Worm (Caenorhabditis elegans) whole organism, young adult: ENCODE measurements around the gene lips-13.
A peak's percentile ranks its signal among the peaks of the same experiment; 100 is the strongest.

Experiments
- K11D2.4 ChIP-seq: fragments of 200-800 bp; sonication (Bioruptor generic); IDR thresholded peaks from 2 replicates; pipeline ENCODE4 v1.3.6; 2022; ENCODE audit warnings: missing genetic modification reagents, missing genetic modification characterization, missing compliant biosample characterization
- T07F8.4 ChIP-seq: sonication (generic microtip); optimal IDR thresholded peaks from 2 replicates; lab custom pipeline; 2016; ENCODE audit warnings: mild to moderate bottlenecking, missing genetic modification characterization, moderate library complexity, missing compliant biosample characterization
- Y53G8AR.9 ChIP-seq: fragments of 200-800 bp; sonication (Bioruptor generic); conservative IDR thresholded peaks from 2 replicates; pipeline ENCODE4 v1.3.6; 2022; ENCODE audit warnings: missing genetic modification reagents, missing genetic modification characterization, missing compliant biosample characterization
- Y79H2A.3 ChIP-seq: fragments of 200-800 bp; sonication (Bioruptor generic); conservative IDR thresholded peaks from 2 replicates; pipeline ENCODE4 v1.3.6; 2022; ENCODE audit warnings: missing genetic modification reagents, missing genetic modification characterization, missing compliant biosample characterization
- Y95B8A.8 ChIP-seq: fragments of 200-800 bp; sonication (Bioruptor generic); IDR thresholded peaks from 2 replicates; pipeline ENCODE4 v1.3.6; 2022; ENCODE audit warnings: missing genetic modification reagents, missing genetic modification characterization, missing compliant biosample characterization
- akir-1 ChIP-seq: fragments of 200-800 bp; sonication (Bioruptor generic); optimal IDR thresholded peaks from 2 replicates; lab custom pipeline; 2018; ENCODE audit warnings: mild to moderate bottlenecking, missing genetic modification characterization, moderate library complexity, missing compliant biosample characterization
- atf-7 ChIP-seq: sonication (generic microtip); optimal IDR thresholded peaks from 2 replicates; lab custom pipeline; 2017; ENCODE audit warnings: mild to moderate bottlenecking, missing genetic modification characterization, missing compliant biosample characterization
- athp-1 ChIP-seq: sonication (generic microtip); optimal IDR thresholded peaks from 2 replicates; lab custom pipeline; 2017; ENCODE audit warnings: mild to moderate bottlenecking, missing genetic modification characterization, missing compliant biosample characterization
- attf-3 ChIP-seq: fragments of 200-800 bp; sonication (Bioruptor generic); conservative IDR thresholded peaks from 2 replicates; pipeline ENCODE4 v1.3.6; 2022; ENCODE audit warnings: missing genetic modification reagents, missing genetic modification characterization, missing compliant biosample characterization
- bed-1 ChIP-seq: fragments of 200-800 bp; sonication (Bioruptor generic); IDR thresholded peaks from 2 replicates; pipeline ENCODE4 v1.3.6; 2022; ENCODE audit warnings: missing genetic modification reagents, missing genetic modification characterization, missing compliant biosample characterization
- cebp-1 ChIP-seq, 2 experiments: fragments of 200-800 bp in 1 of 2; sonication (Bioruptor generic) in 1 of 2; sonication (generic microtip) in 1 of 2; IDR thresholded peaks in 1 of 2; optimal IDR thresholded peaks in 1 of 2; 2 replicates each; pipeline versions ENCODE4 v1.3.6 to Lab custom; 2017 to 2022; ENCODE audit warnings: missing compliant biosample characterization in 2 of 2, missing genetic modification characterization in 2 of 2, mild to moderate bottlenecking in 1 of 2, missing genetic modification reagents in 1 of 2, moderate library complexity in 1 of 2
- ceh-100 ChIP-seq: fragments of 200-800 bp; sonication (Bioruptor generic); IDR thresholded peaks from 2 replicates; pipeline ENCODE4 v1.3.6; 2022; ENCODE audit warnings: missing genetic modification reagents, missing genetic modification characterization, missing compliant biosample characterization
- egl-44 ChIP-seq: fragments of 200-800 bp; sonication (Bioruptor generic); IDR thresholded peaks from 2 replicates; pipeline ENCODE4 v1.3.6; 2022; ENCODE audit warnings: missing genetic modification reagents, missing genetic modification characterization, missing compliant biosample characterization
- egrh-3 ChIP-seq: fragments of 200-800 bp; sonication (Bioruptor generic); IDR thresholded peaks from 2 replicates; pipeline ENCODE4 v1.3.6; 2022; ENCODE audit warnings: missing genetic modification reagents, missing genetic modification characterization, missing compliant biosample characterization
- ets-4 ChIP-seq: fragments of 200-800 bp; sonication (Bioruptor generic); optimal IDR thresholded peaks from 2 replicates; lab custom pipeline; 2018; ENCODE audit warnings: mild to moderate bottlenecking, missing genetic modification characterization, missing compliant biosample characterization
- fkh-3 ChIP-seq: sonication (generic microtip); optimal IDR thresholded peaks from 2 replicates; lab custom pipeline; 2016; ENCODE audit warnings: mild to moderate bottlenecking, missing genetic modification characterization, missing compliant biosample characterization
- gei-17 ChIP-seq: fragments of 200-800 bp; sonication (Bioruptor generic); optimal IDR thresholded peaks from 2 replicates; lab custom pipeline; 2018; ENCODE audit warnings: mild to moderate bottlenecking, missing genetic modification characterization, missing compliant biosample characterization
- him-1 ChIP-seq: sonication (generic microtip); optimal IDR thresholded peaks from 2 replicates; lab custom pipeline; 2016; ENCODE audit warnings: missing genotype, missing genetic modification reagents, missing genetic modification characterization, missing compliant biosample characterization
- hlh-26 ChIP-seq: fragments of 200-800 bp; sonication (Bioruptor generic); conservative IDR thresholded peaks from 2 replicates; pipeline ENCODE4 v1.3.6; 2022; ENCODE audit warnings: missing genetic modification reagents, missing genetic modification characterization, missing compliant biosample characterization
- hmg-20 ChIP-seq: fragments of 200-800 bp; sonication (Bioruptor generic); IDR thresholded peaks from 2 replicates; pipeline ENCODE4 v1.3.6; 2022; ENCODE audit warnings: missing genetic modification reagents, missing genetic modification characterization, missing compliant biosample characterization
- lin-40 ChIP-seq: sonication (generic microtip); optimal IDR thresholded peaks from 2 replicates; lab custom pipeline; 2016; ENCODE audit warnings: missing genetic modification characterization, mild to moderate bottlenecking, missing compliant biosample characterization, missing genotype, missing genetic modification reagents
- lir-1 ChIP-seq: fragments of 200-800 bp; sonication (Bioruptor generic); conservative IDR thresholded peaks from 2 replicates; pipeline ENCODE4 v1.3.6; 2022; ENCODE audit warnings: missing genetic modification reagents, missing genetic modification characterization, missing compliant biosample characterization
- madf-10 ChIP-seq: sonication (generic microtip); optimal IDR thresholded peaks from 2 replicates; lab custom pipeline; 2016; ENCODE audit warnings: mild to moderate bottlenecking, missing genetic modification characterization, missing compliant biosample characterization
- nfya-2 ChIP-seq: fragments of 200-800 bp; sonication (Bioruptor generic); IDR thresholded peaks from 2 replicates; pipeline ENCODE4 v1.3.6; 2022; ENCODE audit warnings: missing genetic modification reagents, missing genetic modification characterization, missing compliant biosample characterization
- nhr-179 ChIP-seq: sonication (generic microtip); optimal IDR thresholded peaks from 2 replicates; lab custom pipeline; 2016; ENCODE audit warnings: mild to moderate bottlenecking, missing genetic modification characterization, missing compliant biosample characterization
- nhr-80 ChIP-seq: sonication (generic microtip); optimal IDR thresholded peaks from 2 replicates; lab custom pipeline; 2016; ENCODE audit warnings: missing genetic modification characterization, missing compliant biosample characterization
- nhr-90 ChIP-seq: sonication (generic microtip); optimal IDR thresholded peaks from 2 replicates; lab custom pipeline; 2016; ENCODE audit warnings: missing genotype, mild to moderate bottlenecking, missing genetic modification characterization, missing compliant biosample characterization
- rpc-1 ChIP-seq, 2 experiments: fragments of 150-350 bp in 1 of 2; sonication (generic microtip) in 1 of 2; optimal IDR thresholded peaks; 2 replicates each; lab custom pipeline; 2014 to 2018; ENCODE audit warnings: missing biosample characterization in 1 of 2, missing genetic modification characterization in 1 of 2, missing genetic modification reagents in 1 of 2, missing genotype in 1 of 2
- sea-2 ChIP-seq: fragments of 200-800 bp; sonication (Bioruptor generic); IDR thresholded peaks from 2 replicates; pipeline ENCODE4 v1.3.6; 2022; ENCODE audit warnings: missing genetic modification characterization, missing compliant biosample characterization
- zfh-2 ChIP-seq: fragments of 200-800 bp; sonication (Bioruptor generic); conservative IDR thresholded peaks from 2 replicates; pipeline ENCODE4 v1.3.6; 2022; ENCODE audit warnings: missing genetic modification reagents, missing genetic modification characterization, missing compliant biosample characterization
- ztf-22 ChIP-seq: fragments of 200-800 bp; sonication (Bioruptor generic); optimal IDR thresholded peaks from 2 replicates; lab custom pipeline; 2018; ENCODE audit warnings: mild to moderate bottlenecking, missing genetic modification characterization, moderate library complexity, missing compliant biosample characterization
- ztf-28 ChIP-seq: fragments of 200-800 bp; sonication (Bioruptor generic); IDR thresholded peaks from 2 replicates; pipeline ENCODE4 v1.3.6; 2022; ENCODE audit warnings: missing genetic modification reagents, missing genetic modification characterization, missing compliant biosample characterization

The lips-13 gene

ce11 chrII:1151810-1152209 lies 34.0 kb upstream of the lips-13 start:
- TF ChIP-seq Y95B8A.8 (GFP tag; lab: Robert Waterston, UW), result no peak

ce11 chrII:1149390-1149789 lies 31.5 kb upstream of the lips-13 start:
- TF ChIP-seq egl-44 (GFP tag; lab: Robert Waterston, UW), result no peak
- 0 out of 2 replicates have a peak, but pooled peaks have one; percentile 6 for TF ChIP-seq egrh-3
- peak; percentile 37 for TF ChIP-seq nhr-179 (tag; lab: Kevin White, UChicago)
- TF ChIP-seq hlh-26 (GFP tag; lab: Robert Waterston, UW), result no peak
- TF ChIP-seq zfh-2 (GFP tag; lab: Robert Waterston, UW), result 0 out of 2 replicates have a peak, but pooled peaks have one; percentile 56

ce11 chrII:1143173-1143738 lies 25.4 kb upstream of the lips-13 start:
- no peak for TF ChIP-seq ets-4 (GFP tag; lab: Kevin White, UChicago)
- TF ChIP-seq Y53G8AR.9 (GFP tag; lab: Robert Waterston, UW), result 0 out of 2 replicates have a peak, but pooled peaks have one; percentile 53
- no peak for TF ChIP-seq rpc-1 (optimal IDR thresholded peaks at IDR 0.05; lab: Kevin White, UChicago)
- no peak for TF ChIP-seq rpc-1 (tag; optimal IDR thresholded peaks at IDR 0.05; lab: Kevin White, UChicago)
- TF ChIP-seq atf-7 (tag; lab: Kevin White, UChicago), result peak; percentile 88
- TF ChIP-seq gei-17 (GFP tag; lab: Kevin White, UChicago), result no peak
- TF ChIP-seq akir-1 (GFP tag; lab: Kevin White, UChicago), result no peak
- TF ChIP-seq lin-40, result no peak
- TF ChIP-seq athp-1 (tag; lab: Kevin White, UChicago), result no peak
- no peak for TF ChIP-seq Y79H2A.3 (GFP tag; lab: Robert Waterston, UW)
- no peak for TF ChIP-seq attf-3 (GFP tag; lab: Robert Waterston, UW)
- no peak for TF ChIP-seq sea-2 (GFP tag; lab: Robert Waterston, UW)
- TF ChIP-seq nhr-90, result no peak
- TF ChIP-seq ceh-100, result no peak
- TF ChIP-seq nhr-80 (tag; lab: Kevin White, UChicago), result peak; percentile 43
- TF ChIP-seq K11D2.4 (GFP tag; lab: Robert Waterston, UW), result no peak
- TF ChIP-seq him-1 (tag; lab: Kevin White, UChicago), result no peak
- TF ChIP-seq madf-10 (tag; lab: Kevin White, UChicago), result no peak
- TF ChIP-seq nfya-2 (GFP tag; lab: Robert Waterston, UW), result no peak
- no peak for TF ChIP-seq ztf-22 (GFP tag; lab: Kevin White, UChicago)
- no peak for TF ChIP-seq cebp-1 (GFP tag; IDR thresholded peaks at IDR 0.05; lab: Robert Waterston, UW)
- peak; percentile 7 for TF ChIP-seq cebp-1 (tag; optimal IDR thresholded peaks at IDR 0.05; lab: Kevin White, UChicago)
- no peak for TF ChIP-seq bed-1 (GFP tag; lab: Robert Waterston, UW)
- no peak for TF ChIP-seq ztf-28 (GFP tag; lab: Robert Waterston, UW)
- no peak for TF ChIP-seq T07F8.4 (tag; lab: Kevin White, UChicago)
- no peak for TF ChIP-seq hmg-20 (GFP tag; lab: Robert Waterston, UW)
- TF ChIP-seq lir-1, result no peak
- TF ChIP-seq fkh-3, result no peak
- TF ChIP-seq, all 124 proteins: peak for 4
